Worm (Caenorhabditis elegans) whole organism, L4 larva: ENCODE data around the gene sra-31.

Experiments
- F26F4.8 ChIP-seq: fragments of 200-800 bp; sonication (Bioruptor generic); conservative IDR thresholded peaks from 2 replicates; pipeline ENCODE4 v1.3.6; 2022; ENCODE audit warnings: missing genetic modification characterization, missing compliant biosample characterization
- F37D6.2 ChIP-seq: sonication (generic microtip); optimal IDR thresholded peaks from 2 replicates; lab custom pipeline; 2016; ENCODE audit warnings: mild to moderate bottlenecking, missing genetic modification characterization, missing compliant biosample characterization
- F44E2.7 ChIP-seq: fragments of 200-800 bp; sonication (Bioruptor generic); IDR thresholded peaks from 2 replicates; pipeline ENCODE4 v2.1.2; 2022; ENCODE audit warnings: missing genetic modification characterization, missing compliant biosample characterization
- R02D3.7 ChIP-seq: fragments of 150-350 bp; sonication (generic microtip); optimal IDR thresholded peaks from 3 replicates; lab custom pipeline; 2014; ENCODE audit warnings: missing biosample characterization, missing genetic modification characterization
- T20F7.1 ChIP-seq: fragments of 200-800 bp; sonication (Bioruptor generic); optimal IDR thresholded peaks from 2 replicates; lab custom pipeline; 2018; ENCODE audit warnings: mild to moderate bottlenecking, missing genetic modification characterization, missing compliant biosample characterization
- T26A8.4 ChIP-seq: fragments of 200-800 bp; sonication (Bioruptor generic); IDR thresholded peaks from 2 replicates; pipeline ENCODE4 v1.3.6; 2022; ENCODE audit warnings: missing genetic modification characterization, missing compliant biosample characterization
- Y48G9A.11 ChIP-seq: fragments of 200-800 bp; sonication (Bioruptor generic); IDR thresholded peaks from 2 replicates; pipeline ENCODE4 v1.3.6; 2022; ENCODE audit warnings: missing genetic modification reagents, missing genetic modification characterization, missing compliant biosample characterization
- Y5F2A.4 ChIP-seq: fragments of 200-800 bp; sonication (Bioruptor generic); optimal IDR thresholded peaks from 2 replicates; lab custom pipeline; 2018; ENCODE audit warnings: mild to moderate bottlenecking, missing genetic modification characterization, missing compliant biosample characterization
- ZK546.5 ChIP-seq, 2 experiments: sonication (generic microtip); optimal IDR thresholded peaks; 2 replicates each; lab custom pipeline; 2017; ENCODE audit warnings: missing biosample characterization in 2 of 2, missing genetic modification characterization in 2 of 2
- aha-1 ChIP-seq: fragments of 150-350 bp; peaks from one replicate; lab custom pipeline; 2014; ENCODE audit warnings: missing biosample characterization, missing genetic modification characterization
- ama-1 ChIP-seq: fragments of 150-350 bp; optimal IDR thresholded peaks from 2 replicates; lab custom pipeline; 2014; ENCODE audit warnings: inconsistent platforms, mixed read lengths
- attf-4 ChIP-seq: sonication (generic microtip); optimal IDR thresholded peaks from 3 replicates; lab custom pipeline; 2017; ENCODE audit warnings: missing biosample characterization, missing genetic modification characterization
- cey-2 ChIP-seq: sonication (generic microtip); optimal IDR thresholded peaks from 3 replicates; lab custom pipeline; 2017; ENCODE audit warnings: missing genetic modification characterization, mild to moderate bottlenecking, missing compliant biosample characterization, antibody characterized with exemption, borderline replicate concordance; ENCODE audit not compliant: insufficient read depth
- ctbp-1 ChIP-seq: fragments of 200-800 bp; sonication (Bioruptor generic); IDR thresholded peaks from 2 replicates; pipeline ENCODE4 v1.3.6; 2022; ENCODE audit warnings: missing genetic modification reagents, missing genetic modification characterization, missing compliant biosample characterization
- daf-16 ChIP-seq, 3 experiments: sonication (generic microtip); optimal IDR thresholded peaks; 2 replicates each; lab custom pipeline; 2016 to 2017; ENCODE audit warnings: missing genetic modification characterization in 3 of 3, missing genetic modification reagents in 3 of 3, mild to moderate bottlenecking in 2 of 3, missing compliant biosample characterization in 2 of 3, missing biosample characterization in 1 of 3, moderate library complexity in 1 of 3
- daf-19 ChIP-seq: fragments of 200-800 bp; sonication (Bioruptor generic); conservative IDR thresholded peaks from 2 replicates; pipeline ENCODE4 v1.3.6; 2022; ENCODE audit warnings: missing genetic modification characterization, missing compliant biosample characterization
- daf-8 ChIP-seq: fragments of 200-800 bp; sonication (Bioruptor generic); IDR thresholded peaks from 2 replicates; pipeline ENCODE4 v1.3.6; 2022; ENCODE audit warnings: missing genetic modification characterization, missing compliant biosample characterization
- dmd-6 ChIP-seq: fragments of 200-800 bp; sonication (Bioruptor generic); IDR thresholded peaks from 2 replicates; pipeline ENCODE4 v1.3.6; 2022; ENCODE audit warnings: missing genetic modification reagents, missing genetic modification characterization, missing compliant biosample characterization
- egl-43 ChIP-seq: fragments of 200-800 bp; sonication (Bioruptor generic); IDR thresholded peaks from 2 replicates; pipeline ENCODE4 v1.3.6; 2022; ENCODE audit warnings: missing genetic modification reagents, missing genetic modification characterization, missing compliant biosample characterization
- fos-1 ChIP-seq: fragments of 150-350 bp; optimal IDR thresholded peaks from 2 replicates; lab custom pipeline; 2014; ENCODE audit warnings: missing biosample characterization, missing genetic modification characterization
- hlh-11 ChIP-seq: fragments of 200-800 bp; sonication (Bioruptor generic); optimal IDR thresholded peaks from 2 replicates; lab custom pipeline; 2018; ENCODE audit warnings: mild to moderate bottlenecking, missing genetic modification characterization, missing compliant biosample characterization
- jun-1 ChIP-seq: fragments of 150-350 bp; optimal IDR thresholded peaks from 2 replicates; lab custom pipeline; 2014; ENCODE audit warnings: missing biosample characterization, missing genetic modification reagents, missing genetic modification characterization
- lin-13 ChIP-seq: fragments of 150-350 bp; optimal IDR thresholded peaks from 2 replicates; lab custom pipeline; 2014; ENCODE audit warnings: missing biosample characterization, missing genetic modification reagents, missing genetic modification characterization
- lsy-2 ChIP-seq, 2 experiments: fragments of 150-350 bp in 1 of 2; sonication (generic microtip) in 1 of 2; optimal IDR thresholded peaks; 2 replicates each; lab custom pipeline; 2014 to 2017; ENCODE audit warnings: missing biosample characterization in 2 of 2, missing genetic modification characterization in 2 of 2
- madf-5 ChIP-seq, 2 experiments: fragments of 200-800 bp; sonication (Bioruptor generic); IDR thresholded peaks; 2 replicates each; pipeline ENCODE4 v1.3.6; 2022; ENCODE audit warnings: missing compliant biosample characterization in 2 of 2, missing genetic modification characterization in 2 of 2
- mes-2 ChIP-seq: sonication (generic microtip); optimal IDR thresholded peaks from 2 replicates; lab custom pipeline; 2016; ENCODE audit warnings: missing genotype, mild to moderate bottlenecking, missing genetic modification characterization, missing compliant biosample characterization; ENCODE audit not compliant: poor library complexity, severe bottlenecking
- mxl-2 ChIP-seq: fragments of 200-800 bp; sonication (Bioruptor generic); conservative IDR thresholded peaks from 2 replicates; pipeline ENCODE4 v1.3.6; 2022; ENCODE audit warnings: missing genetic modification reagents, missing genetic modification characterization, missing compliant biosample characterization
- mxl-3 ChIP-seq: fragments of 200-800 bp; sonication (Bioruptor generic); optimal IDR thresholded peaks from 2 replicates; lab custom pipeline; 2018; ENCODE audit warnings: mild to moderate bottlenecking, missing genetic modification characterization, missing compliant biosample characterization
- nhr-102 ChIP-seq: sonication (generic microtip); optimal IDR thresholded peaks from 2 replicates; lab custom pipeline; 2016; ENCODE audit warnings: mild to moderate bottlenecking, missing genetic modification characterization, moderate library complexity, missing compliant biosample characterization
- nhr-111 ChIP-seq: fragments of 200-800 bp; sonication (Bioruptor generic); optimal IDR thresholded peaks from 2 replicates; lab custom pipeline; 2018; ENCODE audit warnings: mild to moderate bottlenecking, missing genetic modification characterization, missing compliant biosample characterization
- nhr-28 ChIP-seq: fragments of 150-350 bp; optimal IDR thresholded peaks from 2 replicates; lab custom pipeline; 2014; ENCODE audit warnings: missing biosample characterization, missing genetic modification characterization
- nhr-42 ChIP-seq: fragments of 200-800 bp; sonication (Bioruptor generic); IDR thresholded peaks from 2 replicates; pipeline ENCODE4 v1.3.6; 2022; ENCODE audit warnings: missing genetic modification characterization, missing compliant biosample characterization
- nhr-6 ChIP-seq: fragments of 150-350 bp; optimal IDR thresholded peaks from 2 replicates; lab custom pipeline; 2014; ENCODE audit warnings: missing biosample characterization, missing genetic modification characterization
- nhr-77 ChIP-seq: fragments of 150-350 bp; optimal IDR thresholded peaks from 2 replicates; lab custom pipeline; 2014; ENCODE audit warnings: missing biosample characterization, missing genetic modification characterization
- pqm-1 ChIP-seq: sonication (generic microtip); optimal IDR thresholded peaks from 2 replicates; lab custom pipeline; 2017; ENCODE audit warnings: missing biosample characterization, missing genetic modification characterization
- skn-1 ChIP-seq: fragments of 150-350 bp; optimal IDR thresholded peaks from 2 replicates; lab custom pipeline; 2014; ENCODE audit warnings: missing biosample characterization, missing genetic modification characterization
- snpc-4 ChIP-seq: fragments of 150-350 bp; optimal IDR thresholded peaks from 2 replicates; lab custom pipeline; 2014; ENCODE audit warnings: missing biosample characterization, missing genetic modification characterization
- spr-3 ChIP-seq: fragments of 200-800 bp; sonication (Bioruptor generic); optimal IDR thresholded peaks from 2 replicates; lab custom pipeline; 2018; ENCODE audit warnings: mild to moderate bottlenecking, missing genetic modification characterization, missing compliant biosample characterization
- tra-1 ChIP-seq: fragments of 200-800 bp; sonication (Bioruptor generic); IDR thresholded peaks from 2 replicates; pipeline ENCODE4 v1.3.6; 2022; ENCODE audit warnings: missing genetic modification reagents, missing genetic modification characterization, missing compliant biosample characterization
- unc-130 ChIP-seq: sonication (generic microtip); optimal IDR thresholded peaks from 2 replicates; lab custom pipeline; 2016; ENCODE audit warnings: missing genetic modification reagents, missing genetic modification characterization, missing compliant biosample characterization
- unc-39 ChIP-seq: sonication (generic microtip); optimal IDR thresholded peaks from 2 replicates; lab custom pipeline; 2017; ENCODE audit warnings: missing biosample characterization, missing genetic modification characterization
- zfp-3 ChIP-seq: fragments of 200-800 bp; sonication (Bioruptor generic); conservative IDR thresholded peaks from 2 replicates; pipeline ENCODE4 v1.3.6; 2022; ENCODE audit warnings: missing genetic modification reagents, missing genetic modification characterization, missing compliant biosample characterization
- zip-11 ChIP-seq: fragments of 200-800 bp; sonication (Bioruptor generic); IDR thresholded peaks from 2 replicates; pipeline ENCODE4 v1.3.6; 2022; ENCODE audit warnings: missing genetic modification characterization, missing compliant biosample characterization
- ztf-11 ChIP-seq: fragments of 150-350 bp; optimal IDR thresholded peaks from 2 replicates; lab custom pipeline; 2014; ENCODE audit warnings: missing biosample characterization, missing genetic modification characterization
- ztf-7 ChIP-seq: fragments of 150-350 bp; optimal IDR thresholded peaks from 2 replicates; lab custom pipeline; 2014; ENCODE audit warnings: missing biosample characterization, missing genetic modification characterization

The sra-31 gene

ce11 chrII:6619007-6619406 is 40.7 kb upstream of the sra-31 start (continued):
- TF ChIP-seq mxl-2 (GFP tag; lab: Robert Waterston, UW): no peak
- TF ChIP-seq F26F4.8: no peak
- no peak for TF ChIP-seq daf-19
- no peak for TF ChIP-seq snpc-4
- no peak for TF ChIP-seq Y5F2A.4 (GFP tag; lab: Kevin White, UChicago)
- TF ChIP-seq madf-5 (GFP tag; IDR thresholded peaks at IDR 0.05; lab: Robert Waterston, UW): no peak
- peak; percentile 19 for TF ChIP-seq cey-2
- TF ChIP-seq zip-11 (GFP tag; lab: Robert Waterston, UW): no peak
- TF ChIP-seq aha-1: peak; percentile 23
- TF ChIP-seq Y48G9A.11 (GFP tag; lab: Robert Waterston, UW): no peak
- no peak for TF ChIP-seq nhr-42 (GFP tag; lab: Robert Waterston, UW)
- TF ChIP-seq nhr-111 (GFP tag; lab: Kevin White, UChicago): no peak
- TF ChIP-seq attf-4 (tag; lab: Kevin White, UChicago): no peak
- TF ChIP-seq zfp-3 (GFP tag; lab: Robert Waterston, UW): no peak
- no peak for TF ChIP-seq F44E2.7 (GFP tag; lab: Robert Waterston, UW)
- TF ChIP-seq ctbp-1 (GFP tag; lab: Robert Waterston, UW): no peak
- TF ChIP-seq F37D6.2: no peak
- TF ChIP-seq hlh-11 (tag; lab: Kevin White, UChicago): peak; percentile 19
- no peak for TF ChIP-seq T20F7.1
- no peak for TF ChIP-seq egl-43
- TF ChIP-seq daf-8 (GFP tag; lab: Robert Waterston, UW): no peak
- TF ChIP-seq mxl-3 (GFP tag; lab: Kevin White, UChicago): no peak
- TF ChIP-seq skn-1 (tag; lab: Kevin White, UChicago): no peak
- no peak for TF ChIP-seq nhr-6 (tag; lab: Kevin White, UChicago)
- no peak for TF ChIP-seq nhr-77
- TF ChIP-seq unc-130 (GFP tag; lab: Kevin White, UChicago): no peak
- no peak for TF ChIP-seq R02D3.7 (tag; lab: Kevin White, UChicago)
- TF ChIP-seq T26A8.4: no peak
- no peak for TF ChIP-seq lin-13 (GFP tag; lab: Kevin White, UChicago)
- TF ChIP-seq jun-1: no peak
- no peak for TF ChIP-seq fos-1 (tag; lab: Kevin White, UChicago)
- 0 out of 2 replicates have a peak, but pooled peaks have one; percentile 38 for TF ChIP-seq tra-1 (GFP tag; lab: Robert Waterston, UW)
- TF ChIP-seq mes-2 (tag; lab: Kevin White, UChicago): no peak

ce11 chrII:6616770-6617169 is 38.5 kb upstream of the sra-31 start, which contains the start of gene klf-3:
klf-3 (plus strand) TSS chrII:6616878.
- no peak for TF ChIP-seq ama-1 (lab: Kevin White, UChicago)
- no peak for TF ChIP-seq cey-2
- TF ChIP-seq spr-3 (GFP tag; lab: Kevin White, UChicago): no peak
- no peak for TF ChIP-seq ZK546.5 (tag; optimal IDR thresholded peaks at IDR 0.05; lab: Kevin White, UChicago)
- TF ChIP-seq unc-39 (tag; lab: Kevin White, UChicago): no peak
- no peak for TF ChIP-seq ztf-11

- TF ChIP-seq nhr-28 (tag; lab: Kevin White, UChicago): peak; percentile 61
- no peak for TF ChIP-seq snpc-4
- peak; percentile 67 for TF ChIP-seq pqm-1
- peak; percentile 36 for TF ChIP-seq hlh-11 (tag; lab: Kevin White, UChicago)
- peak; percentile 1 for TF ChIP-seq nhr-77
- no peak for TF ChIP-seq lsy-2 (tag; optimal IDR thresholded peaks at IDR 0.05; lab: Kevin White, UChicago)
- peak; percentile 1 for TF ChIP-seq nhr-102 (tag; lab: Kevin White, UChicago)
- no peak for TF ChIP-seq daf-16 (GFP tag; optimal IDR thresholded peaks at IDR 0.05; lab: Kevin White, UChicago)
- TF ChIP-seq daf-16 (tag; optimal IDR thresholded peaks at IDR 0.05; lab: Kevin White, UChicago): peak; percentile 46
- TF ChIP-seq dmd-6 (GFP tag; lab: Robert Waterston, UW): peak; percentile 62; the same call in 1 of the 2 replicates
- no peak for TF ChIP-seq ztf-7 (tag; lab: Kevin White, UChicago)
- TF ChIP-seq, all 104 proteins: peak for 7
Measured at ce11 chrII:6616135-6616534, 37.9 kb upstream of the sra-31 start.
